Worm (Caenorhabditis elegans) whole organism, early embryonic: Measurements from ENCODE around the gene srw-34.
"Not testable (repeated sequence)": the region's sequence is repeated elsewhere in the genome, so short reads cannot be mapped to it uniquely, and the experiment has no call there.

Experiments used
- B0310.2 ChIP-seq: sonication (generic microtip); optimal IDR thresholded peaks from 2 replicates; lab custom pipeline; 2016; ENCODE audit warnings: mild to moderate bottlenecking, missing genetic modification characterization, missing compliant biosample characterization
- ama-1 ChIP-seq: fragments of 150-350 bp; optimal IDR thresholded peaks from 2 replicates; lab custom pipeline; 2014
- hmbx-1 ChIP-seq: sonication (generic microtip); optimal IDR thresholded peaks from 2 replicates; lab custom pipeline; 2016; ENCODE audit warnings: mild to moderate bottlenecking, missing genetic modification characterization, missing compliant biosample characterization
- scrt-1 ChIP-seq: fragments of 200-800 bp; sonication (Bioruptor generic); IDR thresholded peaks from 2 replicates; pipeline ENCODE4 v1.3.6; 2022; ENCODE audit warnings: missing genetic modification characterization, missing compliant biosample characterization
- tbx-11 ChIP-seq: fragments of 200-800 bp; sonication (Bioruptor generic); IDR thresholded peaks from 2 replicates; pipeline ENCODE4 v1.3.6; 2022; ENCODE audit warnings: missing genetic modification characterization, missing compliant biosample characterization

DNA sequence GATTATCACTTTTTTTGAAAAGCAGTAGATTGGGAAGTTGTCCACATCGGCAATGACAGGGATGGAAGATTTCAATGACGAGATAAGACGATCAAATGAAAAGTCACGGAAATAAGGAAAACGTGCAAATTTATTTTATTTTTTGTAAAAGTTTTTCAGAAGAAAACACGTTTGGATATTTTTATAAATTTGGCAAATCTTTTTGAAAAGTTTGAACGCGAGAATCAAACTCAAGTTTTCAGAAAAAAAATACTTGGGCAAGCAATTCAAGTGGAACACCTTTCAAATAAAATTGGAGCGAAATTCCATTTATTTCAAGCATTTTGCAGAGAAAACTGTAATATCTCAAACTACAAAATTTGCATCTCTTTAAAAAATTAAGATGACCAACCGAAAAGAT is 7.0 kb downstream of the srw-34 start, which contains the start of gene F36D3.5:
- not testable (repeated sequence) for TF ChIP-seq ama-1 (lab: Kevin White, UChicago); B0310.2 (tag; lab: Kevin White, UChicago); scrt-1 (GFP tag; lab: Robert Waterston, UW); hmbx-1; tbx-11 (GFP tag; lab: Robert Waterston, UW)
